Fruit fly (Drosophila melanogaster): Measurements from ENCODE around the gene tzn.

The tzn gene

DNA sequence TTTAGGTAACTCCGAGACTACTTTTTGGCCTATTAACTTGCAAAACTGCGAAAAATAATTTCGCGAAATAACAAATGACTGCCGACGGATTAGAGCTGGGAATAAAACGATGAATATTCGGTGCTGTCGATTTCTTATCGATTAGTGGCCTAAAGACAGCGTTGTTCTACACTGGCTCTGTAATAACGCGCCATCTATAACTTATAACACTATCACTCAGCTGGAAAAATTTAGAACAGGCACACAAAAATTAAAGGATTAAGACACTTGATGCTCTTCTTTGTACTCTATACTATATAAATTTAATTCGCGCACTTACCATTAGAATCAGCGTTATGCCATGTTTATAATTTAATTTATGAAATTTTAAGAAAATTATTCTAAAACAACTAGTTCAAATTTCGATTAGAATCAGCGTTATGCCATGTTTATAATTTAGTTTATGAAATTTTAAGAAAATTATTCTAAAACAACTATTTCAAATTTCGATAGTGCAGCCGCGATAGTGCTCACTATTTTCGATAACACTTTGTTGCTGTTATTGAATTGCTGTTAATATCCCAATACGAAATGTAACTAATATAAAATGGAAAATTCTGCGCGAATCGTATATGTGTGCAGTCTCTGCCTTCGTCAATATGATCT is 43.1 kb downstream of the tzn start, which contains the start of the genes CSN3 and CG11456 (continued):
- TF ChIP-seq sisA (GFP tag; IDR thresholded peaks at IDR 0.05), result 0 out of 2 replicates have a peak, but pooled peaks have one; percentile 27
- TF ChIP-seq fru (optimal IDR thresholded peaks at IDR 0.05), result no peak
- TF ChIP-seq knrl (GFP tag; IDR thresholded peaks at IDR 0.05; ENCODE audit: partially characterized antibody), result peak; percentile 68
- peak; percentile 71 for TF ChIP-seq Opbp (GFP tag; IDR thresholded peaks at IDR 0.05; ENCODE audit: partially characterized antibody)
- TF ChIP-seq YL-1 (GFP tag; optimal IDR thresholded peaks at IDR 0.05), result peak; percentile 45
- TF ChIP-seq en (GFP tag; optimal IDR thresholded peaks at IDR 0.05), result no peak
- no peak for TF ChIP-seq croc (GFP tag; conservative IDR thresholded peaks at IDR 0.05)
- TF ChIP-seq Hr51 (GFP tag; optimal IDR thresholded peaks at IDR 0.05), result peak in 1 of 2 experiments; percentile 19
- TF ChIP-seq repo (GFP tag; optimal IDR thresholded peaks at IDR 0.05), result peak; percentile 47
- peak; percentile 26 for TF ChIP-seq CG17359 (tag; optimal IDR thresholded peaks at IDR 0.05)
- TF ChIP-seq zf30C (GFP tag; optimal IDR thresholded peaks at IDR 0.05), result no peak
- TF ChIP-seq NfI (GFP tag; optimal IDR thresholded peaks at IDR 0.05), result peak; percentile 57
- TF ChIP-seq Elba2 (GFP tag; optimal IDR thresholded peaks at IDR 0.05), result no peak
- peak; percentile 68; the same call in 1 of the 3 replicates for TF ChIP-seq CG11560 (tag; IDR thresholded peaks at IDR 0.05)
- TF ChIP-seq Mes4 (GFP tag; optimal IDR thresholded peaks at IDR 0.05), result peak; percentile 6
- TF ChIP-seq CG1602 (GFP tag; optimal IDR thresholded peaks at IDR 0.05), result peak; percentile 21
- TF ChIP-seq Lhr (GFP tag; optimal IDR thresholded peaks at IDR 0.05), result peak; percentile 80
- TF ChIP-seq CG18764 (GFP tag; optimal IDR thresholded peaks at IDR 0.05), result peak; percentile 26
- no peak for TF ChIP-seq CG1233 (GFP tag; optimal IDR thresholded peaks at IDR 0.05)
- no peak for TF ChIP-seq odd (GFP tag; optimal IDR thresholded peaks at IDR 0.05)
- peak; percentile 28 for TF ChIP-seq CG8944 (GFP tag; optimal IDR thresholded peaks at IDR 0.05)
- TF ChIP-seq Usf (GFP tag; optimal IDR thresholded peaks at IDR 0.05), result no peak
- TF ChIP-seq Doc2 (GFP tag; IDR thresholded peaks at IDR 0.05), result no peak
- TF ChIP-seq inv (GFP tag; IDR thresholded peaks at IDR 0.05; ENCODE audit: partially characterized antibody), result peak; percentile 56
- TF ChIP-seq tna (GFP tag; IDR thresholded peaks at IDR 0.05; ENCODE audit: partially characterized antibody), result peak; percentile 69
- TF ChIP-seq ranshi (GFP tag; IDR thresholded peaks at IDR 0.05), result peak; percentile 45; the same call in 1 of the 2 replicates
- TF ChIP-seq CG2875 (GFP tag; optimal IDR thresholded peaks at IDR 0.05), result no peak
- no peak for TF ChIP-seq tup (GFP tag; optimal IDR thresholded peaks at IDR 0.05)
- peak; percentile 33; the same call in 1 of the 2 replicates for TF ChIP-seq CG11247 (GFP tag; IDR thresholded peaks at IDR 0.05)
- peak; percentile 59 for TF ChIP-seq CG7786 (GFP tag; optimal IDR thresholded peaks at IDR 0.05)
- TF ChIP-seq E2f2 (GFP tag; IDR thresholded peaks at IDR 0.05), result peak; percentile 81
- no peak for TF ChIP-seq CG10274 (GFP tag; optimal IDR thresholded peaks at IDR 0.05)
- TF ChIP-seq Sox102F (GFP tag; optimal IDR thresholded peaks at IDR 0.05), result no peak

DNA sequence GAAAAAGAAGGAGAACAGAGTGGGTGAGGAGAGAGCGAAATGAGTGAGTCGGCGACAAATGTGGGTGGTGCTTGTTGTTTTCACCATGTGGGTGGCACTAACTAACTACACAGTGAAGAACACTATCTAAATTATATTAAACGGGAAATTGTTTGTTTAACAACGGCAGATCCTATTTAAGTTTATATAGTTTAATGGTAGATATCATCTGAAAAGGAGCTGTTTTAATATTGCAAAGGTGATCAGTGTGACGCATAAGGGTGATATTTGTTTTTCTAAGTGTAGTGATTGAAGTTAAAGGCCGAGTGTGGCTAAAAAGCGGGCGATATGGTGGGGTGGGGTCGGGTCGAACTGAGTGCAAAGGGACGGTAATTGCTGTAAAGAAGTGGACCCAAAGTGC is 50.1 kb downstream of the tzn start:
- peak; percentile 48; the same call in 1 of the 3 replicates for TF ChIP-seq dysf (GFP tag; IDR thresholded peaks at IDR 0.05)
- 0 out of 2 replicates have a peak, but pooled peaks have one; percentile 33 for TF ChIP-seq CG32532 (GFP tag; IDR thresholded peaks at IDR 0.05)
- peak; percentile 13 for TF ChIP-seq NfI (GFP tag; optimal IDR thresholded peaks at IDR 0.05)
- peak; percentile 0 for TF ChIP-seq Meics (GFP tag; optimal IDR thresholded peaks at IDR 0.05)
- TF ChIP-seq CG3838 (GFP tag; optimal IDR thresholded peaks at IDR 0.05), result no peak
- peak; percentile 70 for TF ChIP-seq CG18599 (GFP tag; optimal IDR thresholded peaks at IDR 0.05)
- peak; percentile 28 for TF ChIP-seq cwo (GFP tag; optimal IDR thresholded peaks at IDR 0.05)
- TF ChIP-seq row (GFP tag; IDR thresholded peaks at IDR 0.05), result 0 out of 3 replicates have a peak, but pooled peaks have one; percentile 26
- TF ChIP-seq CG6683 (GFP tag; optimal IDR thresholded peaks at IDR 0.05), result no peak
- TF ChIP-seq scrt (GFP tag; optimal IDR thresholded peaks at IDR 0.05), result no peak
- TF ChIP-seq CG11456 (GFP tag; IDR thresholded peaks at IDR 0.05), result peak; percentile 61; the same call in 1 of the 3 replicates
- TF ChIP-seq CG15514 (GFP tag; optimal IDR thresholded peaks at IDR 0.05), result peak; percentile 17
- peak; percentile 24 for TF ChIP-seq Hmr (GFP tag; optimal IDR thresholded peaks at IDR 0.05)
- no peak for TF ChIP-seq Xrp1 (GFP tag; IDR thresholded peaks at IDR 0.05)
- TF ChIP-seq lab (GFP tag; optimal IDR thresholded peaks at IDR 0.05), result peak; percentile 62
- TF ChIP-seq CG6689 (GFP tag; IDR thresholded peaks at IDR 0.05), result 0 out of 2 replicates have a peak, but pooled peaks have one; percentile 28
- TF ChIP-seq Ada2b (GFP tag; IDR thresholded peaks at IDR 0.05), result peak; percentile 32; the same call in 1 of the 2 replicates
- 0 out of 2 replicates have a peak, but pooled peaks have one; percentile 39 for TF ChIP-seq Ptx1 (GFP tag; IDR thresholded peaks at IDR 0.05)
